Worm (Caenorhabditis elegans) whole organism, L4 larva: ENCODE measurements around the gene fbxa-60.
"Not testable (repeated sequence)": the region's sequence is repeated elsewhere in the genome, so short reads cannot be mapped to it uniquely, and the experiment has no call there.

ENCODE experiments used
- F26F4.8 ChIP-seq: fragments of 200-800 bp; sonication (Bioruptor generic); conservative IDR thresholded peaks from 2 replicates; pipeline ENCODE4 v1.3.6; 2022; ENCODE audit warnings: missing genetic modification characterization, missing compliant biosample characterization
- ZK546.5 ChIP-seq, 2 experiments: sonication (generic microtip); optimal IDR thresholded peaks; 2 replicates each; lab custom pipeline; 2017; ENCODE audit warnings: missing biosample characterization in 2 of 2, missing genetic modification characterization in 2 of 2
- ceh-20 ChIP-seq: fragments of 200-800 bp; sonication (Bioruptor generic); IDR thresholded peaks from 2 replicates; pipeline ENCODE4 v1.3.6; 2022; ENCODE audit warnings: missing genetic modification reagents, missing genetic modification characterization, missing compliant biosample characterization
- lin-15B ChIP-seq: fragments of 150-350 bp; sonication (generic microtip); optimal IDR thresholded peaks from 3 replicates; lab custom pipeline; 2014; ENCODE audit warnings: missing biosample characterization, missing genetic modification characterization
- mdl-1 ChIP-seq, 2 experiments: fragments of 150-350 bp in 1 of 2; sonication (generic microtip) in 1 of 2; optimal IDR thresholded peaks; 2 replicates each; lab custom pipeline; 2014 to 2017; ENCODE audit warnings: missing biosample characterization in 2 of 2, missing genetic modification characterization in 2 of 2
- nhr-42 ChIP-seq: fragments of 200-800 bp; sonication (Bioruptor generic); IDR thresholded peaks from 2 replicates; pipeline ENCODE4 v1.3.6; 2022; ENCODE audit warnings: missing genetic modification characterization, missing compliant biosample characterization
- nhr-76 ChIP-seq: fragments of 150-350 bp; optimal IDR thresholded peaks from 2 replicates; lab custom pipeline; 2014; ENCODE audit warnings: missing biosample characterization, missing genetic modification characterization
- tra-1 ChIP-seq: fragments of 200-800 bp; sonication (Bioruptor generic); IDR thresholded peaks from 2 replicates; pipeline ENCODE4 v1.3.6; 2022; ENCODE audit warnings: missing genetic modification reagents, missing genetic modification characterization, missing compliant biosample characterization
- unc-62 ChIP-seq, 3 experiments: fragments of 150-350 bp in 1 of 3; sonication (generic microtip); optimal IDR thresholded peaks in 2 of 3; peaks in 1 of 3; 1 replicate in 1 of 3; 2 replicates in 2 of 3; lab custom pipeline; 2014 to 2017; ENCODE audit warnings: missing biosample characterization in 3 of 3, missing genetic modification characterization in 3 of 3, missing genetic modification reagents in 3 of 3, missing genotype in 1 of 3
- zag-1 ChIP-seq: fragments of 150-350 bp; optimal IDR thresholded peaks from 2 replicates; lab custom pipeline; 2014; ENCODE audit warnings: missing biosample characterization, missing genetic modification characterization

- not testable (repeated sequence) for TF ChIP-seq unc-62 (GFP tag; optimal IDR thresholded peaks at IDR 0.05 in 1 of 2; lab: Kevin White, UChicago); unc-62 (tag; optimal IDR thresholded peaks at IDR 0.05; lab: Kevin White, UChicago); ZK546.5 (tag; optimal IDR thresholded peaks at IDR 0.05; lab: Kevin White, UChicago); F26F4.8 (GFP tag; lab: Robert Waterston, UW); mdl-1 (tag; optimal IDR thresholded peaks at IDR 0.05; lab: Kevin White, UChicago); nhr-76; zag-1 (tag; lab: Kevin White, UChicago); nhr-42 (GFP tag; lab: Robert Waterston, UW); tra-1 (GFP tag; lab: Robert Waterston, UW); ceh-20; lin-15B
Measured at ce11 chrIII:944346-944745, 1.8 kb downstream of the fbxa-60 start.
